Fruit fly (Drosophila melanogaster) whole organism, embryonic: ENCODE measurements around the gene CG33230.
A peak's percentile ranks its signal among the peaks of the same experiment; 100 is the strongest.

ENCODE experiments used
- Bdp1 ChIP-seq: fragments of 200-800 bp; sonication (Bioruptor generic); optimal IDR thresholded peaks from 3 replicates; lab custom pipeline; 2016; ENCODE audit warnings: missing biosample characterization, missing genetic modification characterization
- Bgb ChIP-seq: fragments of 200-800 bp; sonication (Bioruptor generic); IDR thresholded peaks from 2 replicates; pipeline ENCODE4 v1.3.6; 2022; ENCODE audit warnings: missing biosample characterization, missing genetic modification characterization; ENCODE audit not compliant: partially characterized antibody
- BtbVII ChIP-seq: fragments of 200-800 bp; sonication (Bioruptor generic); optimal IDR thresholded peaks from 3 replicates; lab custom pipeline; 2017; ENCODE audit warnings: missing biosample characterization, mild to moderate bottlenecking, missing genetic modification characterization
- CG1024 ChIP-seq: fragments of 200-800 bp; sonication (Bioruptor generic); IDR thresholded peaks from 2 replicates; pipeline ENCODE4 v1.3.6; 2022; ENCODE audit warnings: missing biosample characterization, missing genetic modification characterization
- CG10565 ChIP-seq: fragments of 200-800 bp; sonication (Bioruptor generic); optimal IDR thresholded peaks from 3 replicates; lab custom pipeline; 2016; ENCODE audit warnings: missing biosample characterization, mild to moderate bottlenecking, missing genetic modification characterization
- CG11723 ChIP-seq: fragments of 200-800 bp; sonication (Bioruptor generic); optimal IDR thresholded peaks from 2 replicates; lab custom pipeline; 2017; ENCODE audit warnings: missing biosample characterization, mild to moderate bottlenecking, missing genetic modification characterization
- CG12155 ChIP-seq: fragments of 200-800 bp; sonication (Bioruptor generic); optimal IDR thresholded peaks from 3 replicates; lab custom pipeline; 2016; ENCODE audit warnings: missing biosample characterization, missing genetic modification characterization
- CG14860 ChIP-seq: fragments of 200-800 bp; sonication (Bioruptor generic); IDR thresholded peaks from 3 replicates; pipeline ENCODE4 v1.3.6; 2022; ENCODE audit warnings: missing biosample characterization, missing genetic modification characterization; ENCODE audit not compliant: partially characterized antibody
- CG1647 ChIP-seq: fragments of 200-800 bp; sonication (Bioruptor generic); optimal IDR thresholded peaks from 3 replicates; lab custom pipeline; 2016; ENCODE audit warnings: missing biosample characterization, missing genetic modification characterization
- CG18262 ChIP-seq: fragments of 200-800 bp; optimal IDR thresholded peaks from 3 replicates; lab custom pipeline; 2019; ENCODE audit warnings: missing biosample characterization, mild to moderate bottlenecking, missing genetic modification characterization, moderate library complexity
- CG1832 ChIP-seq: fragments of 200-800 bp; sonication (Bioruptor generic); optimal IDR thresholded peaks from 2 replicates; lab custom pipeline; 2017; ENCODE audit warnings: missing biosample characterization, mild to moderate bottlenecking, missing genetic modification characterization, inconsistent platforms
- CG2129 ChIP-seq: fragments of 200-800 bp; sonication (Bioruptor generic); IDR thresholded peaks from 2 replicates; pipeline ENCODE4 v1.3.6; 2022; ENCODE audit warnings: missing biosample characterization, missing genetic modification characterization; ENCODE audit not compliant: partially characterized antibody
- CG2202 ChIP-seq: fragments of 200-800 bp; sonication (Bioruptor generic); optimal IDR thresholded peaks from 2 replicates; lab custom pipeline; 2018; ENCODE audit warnings: missing biosample characterization, mild to moderate bottlenecking, missing genetic modification characterization
- CG31441 ChIP-seq: fragments of 200-800 bp; sonication (Bioruptor generic); IDR thresholded peaks from 2 replicates; pipeline ENCODE4 v1.3.6; 2022; ENCODE audit warnings: missing biosample characterization, missing genetic modification characterization
- CG3281 ChIP-seq: fragments of 200-800 bp; sonication (Bioruptor generic); optimal IDR thresholded peaks from 3 replicates; lab custom pipeline; 2017; ENCODE audit warnings: missing biosample characterization, mild to moderate bottlenecking, missing genetic modification characterization
- CG34422 ChIP-seq: fragments of 200-800 bp; sonication (Bioruptor generic); IDR thresholded peaks from 3 replicates; pipeline ENCODE4 v1.3.6; 2022; ENCODE audit warnings: missing biosample characterization, missing genetic modification characterization
- CG8478 ChIP-seq: fragments of >200 bp; optimal IDR thresholded peaks from 2 replicates; lab custom pipeline; 2018
- CG9727 ChIP-seq: fragments of 200-800 bp; sonication (Bioruptor generic); optimal IDR thresholded peaks from 3 replicates; lab custom pipeline; 2017; ENCODE audit warnings: missing biosample characterization, mild to moderate bottlenecking, missing genetic modification characterization
- CG9817 ChIP-seq: fragments of 200-800 bp; sonication (Bioruptor generic); optimal IDR thresholded peaks from 2 replicates; lab custom pipeline; 2018; ENCODE audit warnings: missing biosample characterization, mild to moderate bottlenecking, missing genetic modification characterization, moderate library complexity
- CG9932 ChIP-seq: fragments of 200-800 bp; sonication (Bioruptor generic); IDR thresholded peaks from 2 replicates; pipeline ENCODE4 v1.3.6; 2022; ENCODE audit warnings: missing biosample characterization, missing genetic modification characterization
- CHES-1-like ChIP-seq: fragments of 200-800 bp; sonication (Bioruptor generic); optimal IDR thresholded peaks from 2 replicates; lab custom pipeline; 2016; ENCODE audit warnings: missing biosample characterization, missing genetic modification characterization
- CrebB ChIP-seq: fragments of 200-800 bp; sonication (Bioruptor generic); optimal IDR thresholded peaks from 3 replicates; lab custom pipeline; 2018; ENCODE audit warnings: missing biosample characterization, mild to moderate bottlenecking, missing genetic modification characterization
- D19A ChIP-seq: fragments of 200-800 bp; optimal IDR thresholded peaks from 3 replicates; lab custom pipeline; 2019; ENCODE audit warnings: missing biosample characterization, mild to moderate bottlenecking, missing genetic modification characterization, moderate library complexity
- Deaf1 ChIP-seq: fragments of 200-800 bp; optimal IDR thresholded peaks from 3 replicates; lab custom pipeline; 2019; ENCODE audit warnings: missing biosample characterization, mild to moderate bottlenecking, missing genetic modification characterization, moderate library complexity
- Dll ChIP-seq: fragments of 200-800 bp; sonication (Bioruptor generic); IDR thresholded peaks from 4 replicates; pipeline ENCODE4 v1.3.6; 2022; ENCODE audit warnings: missing biosample characterization, missing genetic modification characterization; ENCODE audit not compliant: partially characterized antibody
- HLH4C ChIP-seq: fragments of 200-800 bp; sonication (Bioruptor generic); IDR thresholded peaks from 3 replicates; pipeline ENCODE4 v1.3.6; 2022; ENCODE audit warnings: missing biosample characterization, missing genetic modification characterization; ENCODE audit not compliant: partially characterized antibody
- Hey ChIP-seq: fragments of 200-800 bp; sonication (Bioruptor generic); optimal IDR thresholded peaks from 3 replicates; lab custom pipeline; 2018; ENCODE audit warnings: missing biosample characterization, mild to moderate bottlenecking, missing genetic modification characterization
- Stat92E ChIP-seq, 3 experiments: fragments of >200 bp in 2 of 3; fragments of 200-800 bp in 1 of 3; sonication (Bioruptor generic) in 1 of 3; optimal IDR thresholded peaks; 2 replicates each; lab custom pipeline; 2017 to 2019; ENCODE audit warnings: missing biosample characterization in 3 of 3, missing genetic modification characterization in 3 of 3, mild to moderate bottlenecking in 1 of 3, moderate library complexity in 1 of 3
- ab ChIP-seq: fragments of 200-800 bp; sonication (Bioruptor generic); optimal IDR thresholded peaks from 2 replicates; lab custom pipeline; 2016; ENCODE audit warnings: missing biosample characterization, missing genetic modification characterization
- amos ChIP-seq: fragments of 200-800 bp; sonication (Bioruptor generic); IDR thresholded peaks from 2 replicates; pipeline ENCODE4 v1.3.6; 2022; ENCODE audit warnings: missing biosample characterization, missing genetic modification characterization; ENCODE audit not compliant: partially characterized antibody
- ara ChIP-seq: fragments of 200-800 bp; sonication (Bioruptor generic); IDR thresholded peaks from 2 replicates; pipeline ENCODE4 v1.3.6; 2022; ENCODE audit warnings: missing biosample characterization, missing genetic modification characterization
- bab2 ChIP-seq: fragments of 200-800 bp; sonication (Bioruptor generic); optimal IDR thresholded peaks from 2 replicates; lab custom pipeline; 2016; ENCODE audit warnings: missing biosample characterization, missing genetic modification characterization
- dysf ChIP-seq: fragments of 200-800 bp; sonication (Bioruptor generic); IDR thresholded peaks from 3 replicates; pipeline ENCODE4 v1.3.6; 2022; ENCODE audit warnings: missing biosample characterization, missing genetic modification characterization
- en ChIP-seq: fragments of 200-800 bp; sonication (Bioruptor generic); optimal IDR thresholded peaks from 2 replicates; lab custom pipeline; 2016; ENCODE audit warnings: missing biosample characterization, missing genetic modification characterization
- eve ChIP-seq, 2 experiments: fragments of >200 bp; optimal IDR thresholded peaks; 2 replicates each; lab custom pipeline; 2017; ENCODE audit warnings: missing biosample characterization in 2 of 2, missing genetic modification characterization in 2 of 2
- ewg ChIP-seq: fragments of 200-800 bp; sonication (Bioruptor generic); optimal IDR thresholded peaks from 3 replicates; lab custom pipeline; 2017; ENCODE audit warnings: mild to moderate bottlenecking, missing biosample characterization, missing genetic modification reagents, missing genetic modification characterization
- inv ChIP-seq: fragments of 200-800 bp; sonication (Bioruptor generic); IDR thresholded peaks from 2 replicates; pipeline ENCODE4 v1.3.6; 2022; ENCODE audit warnings: missing biosample characterization, missing genetic modification characterization; ENCODE audit not compliant: partially characterized antibody
- jigr1 ChIP-seq: fragments of 200-800 bp; sonication (Bioruptor generic); IDR thresholded peaks from 3 replicates; pipeline ENCODE4 v1.3.6; 2022; ENCODE audit warnings: missing biosample characterization, missing genetic modification characterization
- lbe ChIP-seq: fragments of 200-800 bp; sonication (Bioruptor generic); optimal IDR thresholded peaks from 2 replicates; lab custom pipeline; 2016; ENCODE audit warnings: missing biosample characterization, mild to moderate bottlenecking, missing genetic modification characterization
- nerfin-1 ChIP-seq: fragments of 200-800 bp; sonication (Bioruptor generic); optimal IDR thresholded peaks from 3 replicates; lab custom pipeline; 2019; ENCODE audit warnings: missing biosample characterization, mild to moderate bottlenecking, missing genetic modification characterization, moderate library complexity
- onecut ChIP-seq: fragments of 200-800 bp; sonication (Bioruptor generic); IDR thresholded peaks from 2 replicates; pipeline ENCODE4 v1.3.6; 2022; ENCODE audit warnings: missing biosample characterization, missing genetic modification characterization
- pnt ChIP-seq: fragments of 200-800 bp; sonication (Bioruptor generic); optimal IDR thresholded peaks from 3 replicates; lab custom pipeline; 2016; ENCODE audit warnings: missing biosample characterization, missing genetic modification characterization
- rib ChIP-seq: fragments of 200-800 bp; sonication (Bioruptor generic); IDR thresholded peaks from 2 replicates; pipeline ENCODE4 v1.3.6; 2022; ENCODE audit warnings: missing biosample characterization, missing genetic modification characterization
- sens-2 ChIP-seq: fragments of 200-800 bp; sonication (Bioruptor generic); IDR thresholded peaks from 2 replicates; pipeline ENCODE4 v1.3.6; 2022; ENCODE audit warnings: missing biosample characterization, missing genetic modification characterization
- sim ChIP-seq: fragments of 200-800 bp; sonication (Bioruptor generic); IDR thresholded peaks from 2 replicates; pipeline ENCODE4 v1.3.6; 2022; ENCODE audit warnings: missing biosample characterization, missing genetic modification characterization
- stwl ChIP-seq: fragments of 200-800 bp; sonication (Bioruptor generic); optimal IDR thresholded peaks from 3 replicates; lab custom pipeline; 2018; ENCODE audit warnings: missing biosample characterization, mild to moderate bottlenecking, missing genetic modification characterization, moderate library complexity
- sug ChIP-seq: fragments of 200-800 bp; optimal IDR thresholded peaks from 2 replicates; lab custom pipeline; 2019; ENCODE audit warnings: missing biosample characterization, mild to moderate bottlenecking, missing genetic modification characterization, moderate library complexity
- tgo ChIP-seq: fragments of 200-800 bp; sonication (Bioruptor generic); IDR thresholded peaks from 3 replicates; pipeline ENCODE4 v1.3.6; 2022; ENCODE audit warnings: missing biosample characterization, missing genetic modification characterization
- vfl ChIP-seq: fragments of 200-800 bp; sonication (Bioruptor generic); optimal IDR thresholded peaks from 2 replicates; lab custom pipeline; 2016; ENCODE audit warnings: missing biosample characterization, missing genetic modification characterization
- wek ChIP-seq: fragments of 200-800 bp; sonication (Bioruptor generic); optimal IDR thresholded peaks from 3 replicates; lab custom pipeline; 2018; ENCODE audit warnings: missing biosample characterization, mild to moderate bottlenecking, missing genetic modification characterization, moderate library complexity

The CG33230 gene

dm6 chr3L:1618116-1618727, at the start of gene CG33230, which contains the start of the genes CG13926 and ABCB7 (continued):
- TF ChIP-seq Hey (peak; percentile 81), Stat92E (GFP tag; optimal IDR thresholded peaks at IDR 0.05; lab: Kevin White, UChicago) (peak in 1 of 3 experiments; percentile 53), ewg (GFP tag; lab: Kevin White, UChicago) (no peak), pnt (no peak), rib (no peak), sug (tag; lab: Kevin White, UChicago) (peak; percentile 60), CG1024 (no peak), sim (GFP tag; lab: Robert Waterston, UW) (no peak), tgo (no peak), CHES-1-like (peak; percentile 16), lbe (GFP tag; lab: Kevin White, UChicago) (no peak), bab2 (GFP tag; lab: Kevin White, UChicago) (peak; percentile 36), CG8478 (lab: Kevin White, UChicago) (no peak), eve (GFP tag; optimal IDR thresholded peaks at IDR 0.05; lab: Kevin White, UChicago) (no peak), CG18262 (tag; lab: Kevin White, UChicago) (no peak), CG34422 (peak; percentile 60; the same call in 2 of the 3 replicates), CrebB (tag; lab: Kevin White, UChicago) (no peak), CG1832 (no peak), Dll (peak; percentile 41; the same call in 1 of the 4 replicates), CG2129 (GFP tag; lab: Robert Waterston, UW) (no peak; the same call in 1 of the 2 replicates), nerfin-1 (tag; lab: Kevin White, UChicago) (peak; percentile 33), sens-2 (no peak), jigr1 (GFP tag; lab: Robert Waterston, UW) (no peak), amos (GFP tag; lab: Robert Waterston, UW) (peak; percentile 46; the same call in 1 of the 2 replicates), inv (GFP tag; lab: Robert Waterston, UW) (peak; percentile 20; the same call in 1 of the 2 replicates), CG3281 (GFP tag; lab: Kevin White, UChicago) (peak; percentile 55), Bgb (GFP tag; lab: Robert Waterston, UW) (peak; percentile 47), HLH4C (0 out of 3 replicates have a peak, but pooled peaks have one; percentile 34), CG9817 (peak; percentile 6), Deaf1 (no peak), CG9727 (GFP tag; lab: Kevin White, UChicago) (peak; percentile 29), CG2202 (tag; lab: Kevin White, UChicago) (no peak), stwl (tag; lab: Kevin White, UChicago) (no peak), wek (no peak), en (GFP tag; lab: Kevin White, UChicago) (no peak), ara (GFP tag; lab: Robert Waterston, UW) (no peak), ab (no peak), CG14860 (GFP tag; lab: Robert Waterston, UW) (no peak), CG31441 (GFP tag; lab: Robert Waterston, UW) (no peak; the same call in 1 of the 2 replicates), onecut (GFP tag; lab: Robert Waterston, UW) (no peak), Bdp1 (GFP tag; lab: Kevin White, UChicago) (peak; percentile 13), CG1647 (GFP tag; lab: Kevin White, UChicago) (no peak), CG9932 (GFP tag; lab: Robert Waterston, UW) (peak; percentile 53; the same call in 1 of the 2 replicates), CG12155 (GFP tag; lab: Kevin White, UChicago) (peak; percentile 38), BtbVII (no peak), dysf (GFP tag; lab: Robert Waterston, UW) (0 out of 3 replicates have a peak, but pooled peaks have one; percentile 30), CG10565 (GFP tag; lab: Kevin White, UChicago) (no peak), D19A (tag; lab: Kevin White, UChicago) (no peak), CG11723 (GFP tag; lab: Kevin White, UChicago) (no peak), vfl (GFP tag; lab: Kevin White, UChicago) (no peak)
